Worm (Caenorhabditis elegans) whole organism, young adult: ENCODE data around the gene lrx-1.

ENCODE experiments used
- B0336.3 ChIP-seq: fragments of 200-800 bp; sonication (Bioruptor generic); IDR thresholded peaks from 2 replicates; pipeline ENCODE4 v1.3.6; 2022; ENCODE audit warnings: missing genetic modification characterization, missing compliant biosample characterization
- F52B5.7 ChIP-seq: sonication (generic microtip); optimal IDR thresholded peaks from 2 replicates; lab custom pipeline; 2016; ENCODE audit warnings: mild to moderate bottlenecking, missing genetic modification characterization, missing compliant biosample characterization
- F57A8.1 ChIP-seq: fragments of 200-800 bp; sonication (Bioruptor generic); optimal IDR thresholded peaks from 2 replicates; lab custom pipeline; 2018; ENCODE audit warnings: mild to moderate bottlenecking, missing genetic modification characterization, moderate library complexity, missing compliant biosample characterization
- F57C9.4 ChIP-seq: sonication (generic microtip); optimal IDR thresholded peaks from 2 replicates; lab custom pipeline; 2017; ENCODE audit warnings: mild to moderate bottlenecking, missing genetic modification characterization, missing compliant biosample characterization
- K12H6.12 ChIP-seq: fragments of 200-800 bp; sonication (Bioruptor generic); optimal IDR thresholded peaks from 2 replicates; lab custom pipeline; 2018; ENCODE audit warnings: mild to moderate bottlenecking, missing genetic modification characterization, missing compliant biosample characterization
- T07F8.4 ChIP-seq: sonication (generic microtip); optimal IDR thresholded peaks from 2 replicates; lab custom pipeline; 2016; ENCODE audit warnings: mild to moderate bottlenecking, missing genetic modification characterization, moderate library complexity, missing compliant biosample characterization
- Y53G8AR.9 ChIP-seq: fragments of 200-800 bp; sonication (Bioruptor generic); conservative IDR thresholded peaks from 2 replicates; pipeline ENCODE4 v1.3.6; 2022; ENCODE audit warnings: missing genetic modification reagents, missing genetic modification characterization, missing compliant biosample characterization
- Y56A3A.18 ChIP-seq: fragments of 200-800 bp; sonication (Bioruptor generic); IDR thresholded peaks from 2 replicates; pipeline ENCODE4 v1.3.6; 2022; ENCODE audit warnings: missing genetic modification reagents, missing genetic modification characterization, missing compliant biosample characterization
- Y95B8A.8 ChIP-seq: fragments of 200-800 bp; sonication (Bioruptor generic); IDR thresholded peaks from 2 replicates; pipeline ENCODE4 v1.3.6; 2022; ENCODE audit warnings: missing genetic modification reagents, missing genetic modification characterization, missing compliant biosample characterization
- ama-1 ChIP-seq, 3 experiments: fragments of 150-350 bp in 1 of 3; sonication (generic microtip) in 2 of 3; optimal IDR thresholded peaks; 2 replicates each; lab custom pipeline; 2014 to 2018; ENCODE audit warnings: missing biosample characterization in 2 of 3, missing genetic modification characterization in 2 of 3, missing genetic modification reagents in 2 of 3
- aptf-3 ChIP-seq: fragments of 200-800 bp; sonication (Bioruptor generic); IDR thresholded peaks from 2 replicates; pipeline ENCODE4 v1.3.6; 2022; ENCODE audit warnings: missing genetic modification characterization, missing compliant biosample characterization
- atf-7 ChIP-seq: sonication (generic microtip); optimal IDR thresholded peaks from 2 replicates; lab custom pipeline; 2017; ENCODE audit warnings: mild to moderate bottlenecking, missing genetic modification characterization, missing compliant biosample characterization
- athp-1 ChIP-seq: sonication (generic microtip); optimal IDR thresholded peaks from 2 replicates; lab custom pipeline; 2017; ENCODE audit warnings: mild to moderate bottlenecking, missing genetic modification characterization, missing compliant biosample characterization
- attf-3 ChIP-seq: fragments of 200-800 bp; sonication (Bioruptor generic); conservative IDR thresholded peaks from 2 replicates; pipeline ENCODE4 v1.3.6; 2022; ENCODE audit warnings: missing genetic modification reagents, missing genetic modification characterization, missing compliant biosample characterization
- ceh-79 ChIP-seq: sonication (generic microtip); optimal IDR thresholded peaks from 2 replicates; lab custom pipeline; 2017; ENCODE audit warnings: mild to moderate bottlenecking, missing genetic modification characterization, missing compliant biosample characterization
- ceh-91 ChIP-seq: fragments of 200-800 bp; sonication (Bioruptor generic); IDR thresholded peaks from 2 replicates; pipeline ENCODE4 v1.3.6; 2022; ENCODE audit warnings: missing genetic modification reagents, missing genetic modification characterization, missing compliant biosample characterization
- dox-1 ChIP-seq: fragments of 200-800 bp; sonication (Bioruptor generic); IDR thresholded peaks from 2 replicates; pipeline ENCODE4 v1.3.6; 2022; ENCODE audit warnings: missing genetic modification reagents, missing genetic modification characterization, missing compliant biosample characterization
- him-1 ChIP-seq: sonication (generic microtip); optimal IDR thresholded peaks from 2 replicates; lab custom pipeline; 2016; ENCODE audit warnings: missing genotype, missing genetic modification reagents, missing genetic modification characterization, missing compliant biosample characterization
- lin-40 ChIP-seq: sonication (generic microtip); optimal IDR thresholded peaks from 2 replicates; lab custom pipeline; 2016; ENCODE audit warnings: missing genetic modification characterization, mild to moderate bottlenecking, missing compliant biosample characterization, missing genotype, missing genetic modification reagents
- madf-10 ChIP-seq: sonication (generic microtip); optimal IDR thresholded peaks from 2 replicates; lab custom pipeline; 2016; ENCODE audit warnings: mild to moderate bottlenecking, missing genetic modification characterization, missing compliant biosample characterization
- mxl-1 ChIP-seq: sonication (generic microtip); optimal IDR thresholded peaks from 2 replicates; lab custom pipeline; 2016; ENCODE audit warnings: missing genetic modification characterization, missing compliant biosample characterization
- nfya-1 ChIP-seq: sonication (generic microtip); optimal IDR thresholded peaks from 2 replicates; lab custom pipeline; 2017; ENCODE audit warnings: antibody characterized with exemption, missing compliant biosample characterization, missing genetic modification characterization, borderline replicate concordance; ENCODE audit not compliant: insufficient read depth
- nhr-80 ChIP-seq: sonication (generic microtip); optimal IDR thresholded peaks from 2 replicates; lab custom pipeline; 2016; ENCODE audit warnings: missing genetic modification characterization, missing compliant biosample characterization
- rpc-1 ChIP-seq, 2 experiments: fragments of 150-350 bp in 1 of 2; sonication (generic microtip) in 1 of 2; optimal IDR thresholded peaks; 2 replicates each; lab custom pipeline; 2014 to 2018; ENCODE audit warnings: missing biosample characterization in 1 of 2, missing genetic modification characterization in 1 of 2, missing genetic modification reagents in 1 of 2, missing genotype in 1 of 2
- snpc-1.1 ChIP-seq: sonication (generic microtip); optimal IDR thresholded peaks from 2 replicates; lab custom pipeline; 2017; ENCODE audit warnings: missing genetic modification characterization, mild to moderate bottlenecking, missing compliant biosample characterization, antibody characterized with exemption, moderate library complexity, missing genotype, missing genetic modification reagents; ENCODE audit not compliant: insufficient read depth
- snpc-3.4 ChIP-seq: sonication (generic microtip); optimal IDR thresholded peaks from 2 replicates; lab custom pipeline; 2017; ENCODE audit warnings: missing genetic modification characterization, mild to moderate bottlenecking, missing compliant biosample characterization, antibody characterized with exemption, moderate library complexity, missing genotype, missing genetic modification reagents
- unc-130 ChIP-seq: sonication (generic microtip); optimal IDR thresholded peaks from 2 replicates; lab custom pipeline; 2016; ENCODE audit warnings: missing genetic modification reagents, missing genetic modification characterization, missing compliant biosample characterization
- xnd-1 ChIP-seq: sonication (generic microtip); optimal IDR thresholded peaks from 2 replicates; lab custom pipeline; 2016; ENCODE audit warnings: missing genotype, missing genetic modification reagents, missing genetic modification characterization, missing compliant biosample characterization
- zfh-2 ChIP-seq: fragments of 200-800 bp; sonication (Bioruptor generic); conservative IDR thresholded peaks from 2 replicates; pipeline ENCODE4 v1.3.6; 2022; ENCODE audit warnings: missing genetic modification reagents, missing genetic modification characterization, missing compliant biosample characterization
- ztf-18 ChIP-seq: sonication (generic microtip); optimal IDR thresholded peaks from 2 replicates; lab custom pipeline; 2016; ENCODE audit warnings: missing genotype, mild to moderate bottlenecking, missing genetic modification characterization, missing compliant biosample characterization
- ztf-28 ChIP-seq: fragments of 200-800 bp; sonication (Bioruptor generic); IDR thresholded peaks from 2 replicates; pipeline ENCODE4 v1.3.6; 2022; ENCODE audit warnings: missing genetic modification reagents, missing genetic modification characterization, missing compliant biosample characterization
- ztf-3 ChIP-seq: fragments of 200-800 bp; sonication (Bioruptor generic); optimal IDR thresholded peaks from 2 replicates; lab custom pipeline; 2018; ENCODE audit warnings: mild to moderate bottlenecking, missing genetic modification characterization, missing compliant biosample characterization

lrx-1 gene

ce11 chrV:12303453-12304077 is 51.2 kb downstream of the lrx-1 start (continued):
- TF ChIP-seq him-1 (peak; percentile 99), dox-1 (GFP tag; lab: Robert Waterston, UW) (peak; percentile 99), unc-130 (GFP tag; lab: Kevin White, UChicago) (peak; percentile 85), nfya-1 (tag; lab: Kevin White, UChicago) (no peak), mxl-1 (tag; lab: Kevin White, UChicago) (peak; percentile 99), F57C9.4 (tag; lab: Kevin White, UChicago) (peak; percentile 99), snpc-3.4 (tag; lab: Kevin White, UChicago) (peak; percentile 91), K12H6.12 (peak; percentile 91), ceh-79 (peak; percentile 100), ceh-91 (GFP tag; lab: Robert Waterston, UW) (peak; percentile 80), lin-40 (tag; lab: Kevin White, UChicago) (peak; percentile 91), xnd-1 (peak; percentile 50), nhr-80 (tag; lab: Kevin White, UChicago) (peak; percentile 67), ama-1 (optimal IDR thresholded peaks at IDR 0.05; lab: Kevin White, UChicago) (peak; percentile 69), ama-1 (GFP tag; optimal IDR thresholded peaks at IDR 0.05; lab: Kevin White, UChicago) (peak; percentile 95 to 96), aptf-3 (GFP tag; lab: Robert Waterston, UW) (peak; percentile 99), Y56A3A.18 (peak; percentile 99), snpc-1.1 (peak; percentile 86), ztf-28 (peak; percentile 97), ztf-18 (tag; lab: Kevin White, UChicago) (peak; percentile 91), Y95B8A.8 (GFP tag; lab: Robert Waterston, UW) (peak; percentile 93), T07F8.4 (tag; lab: Kevin White, UChicago) (peak; percentile 96), B0336.3 (GFP tag; lab: Robert Waterston, UW) (peak; percentile 99), attf-3 (GFP tag; lab: Robert Waterston, UW) (peak; percentile 84), athp-1 (tag; lab: Kevin White, UChicago) (peak; percentile 99), F52B5.7 (tag; lab: Kevin White, UChicago) (peak; percentile 100), F57A8.1 (GFP tag; lab: Kevin White, UChicago) (peak; percentile 100), atf-7 (peak; percentile 97), rpc-1 (optimal IDR thresholded peaks at IDR 0.05; lab: Kevin White, UChicago) (peak; percentile 100), rpc-1 (tag; optimal IDR thresholded peaks at IDR 0.05; lab: Kevin White, UChicago) (peak; percentile 100), ztf-3 (GFP tag; lab: Kevin White, UChicago) (peak; percentile 87), Y53G8AR.9 (GFP tag; lab: Robert Waterston, UW) (peak; percentile 96), madf-10 (tag; lab: Kevin White, UChicago) (peak; percentile 93), zfh-2 (GFP tag; lab: Robert Waterston, UW) (peak; percentile 99)
